Worm (Caenorhabditis elegans) whole organism, mixed stage, embryonic: ENCODE results near the gene C49C3.4.

Experiments used
- ceh-83 ChIP-seq: fragments of 200-800 bp; sonication (Bioruptor generic); optimal IDR thresholded peaks from 2 replicates; lab custom pipeline; 2018; ENCODE audit warnings: mild to moderate bottlenecking, missing genetic modification characterization, missing compliant biosample characterization
- elt-3 ChIP-seq: fragments of 150-350 bp; optimal IDR thresholded peaks from 2 replicates; lab custom pipeline; 2014; ENCODE audit warnings: missing biosample characterization, missing genetic modification characterization
- ham-2 ChIP-seq: fragments of 200-800 bp; sonication (Bioruptor generic); optimal IDR thresholded peaks from 2 replicates; lab custom pipeline; 2018; ENCODE audit warnings: mild to moderate bottlenecking, missing genetic modification characterization, missing compliant biosample characterization
- lin-13 ChIP-seq: fragments of 150-350 bp; optimal IDR thresholded peaks from 2 replicates; lab custom pipeline; 2014; ENCODE audit warnings: missing biosample characterization, missing genetic modification characterization
- mep-1 ChIP-seq: fragments of 150-350 bp; optimal IDR thresholded peaks from 2 replicates; lab custom pipeline; 2017; ENCODE audit warnings: missing biosample characterization, missing genetic modification reagents, missing genetic modification characterization, inconsistent platforms
- nhr-237 ChIP-seq: fragments of 150-350 bp; optimal IDR thresholded peaks from 2 replicates; lab custom pipeline; 2014; ENCODE audit warnings: missing biosample characterization, missing genetic modification characterization
- nhr-28 ChIP-seq: fragments of 150-350 bp; optimal IDR thresholded peaks from 2 replicates; lab custom pipeline; 2014; ENCODE audit warnings: missing biosample characterization, missing genetic modification characterization
- snpc-4 ChIP-seq: fragments of 150-350 bp; optimal IDR thresholded peaks from 2 replicates; lab custom pipeline; 2014; ENCODE audit warnings: missing biosample characterization, missing genetic modification characterization
- unc-39 ChIP-seq: fragments of 150-350 bp; optimal IDR thresholded peaks from 2 replicates; lab custom pipeline; 2014; ENCODE audit warnings: missing biosample characterization, missing genetic modification characterization
- unc-62 ChIP-seq: fragments of 150-350 bp; optimal IDR thresholded peaks from 2 replicates; lab custom pipeline; 2014; ENCODE audit warnings: missing biosample characterization, missing genetic modification reagents, missing genetic modification characterization

DNA sequence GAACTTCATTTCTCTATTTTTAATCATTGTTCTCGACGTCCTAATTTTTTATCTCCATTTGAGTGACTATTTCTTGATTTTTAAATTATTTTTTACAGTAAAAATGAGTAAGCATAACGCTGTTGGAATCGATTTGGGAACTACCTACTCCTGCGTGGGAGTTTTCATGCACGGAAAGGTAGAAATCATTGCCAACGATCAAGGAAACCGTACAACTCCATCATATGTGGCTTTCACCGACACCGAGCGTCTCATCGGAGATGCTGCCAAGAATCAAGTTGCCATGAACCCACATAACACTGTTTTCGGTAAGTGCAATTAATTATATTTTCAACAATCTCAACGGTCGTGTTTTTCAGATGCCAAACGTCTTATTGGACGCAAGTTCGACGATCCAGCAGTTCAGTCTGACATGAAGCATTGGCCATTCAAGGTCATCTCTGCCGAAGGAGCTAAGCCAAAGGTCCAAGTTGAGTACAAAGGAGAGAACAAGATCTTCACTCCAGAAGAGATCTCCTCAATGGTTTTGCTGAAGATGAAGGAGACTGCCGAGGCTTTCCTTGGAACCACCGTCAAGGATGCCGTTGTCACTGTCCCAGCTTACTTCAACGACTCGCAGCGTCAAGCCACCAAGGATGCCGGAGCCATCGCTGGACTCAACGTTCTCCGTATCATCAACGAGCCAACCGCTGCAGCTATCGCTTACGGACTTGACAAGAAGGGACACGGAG is 41.6 kb upstream of the C49C3.4 start, which contains the start of gene hsp-1:
- no peak for TF ChIP-seq unc-62 (GFP tag; lab: Kevin White, UChicago)
- no peak for TF ChIP-seq nhr-237 (tag; lab: Kevin White, UChicago)
- TF ChIP-seq lin-13 (tag; lab: Kevin White, UChicago), result no peak
- no peak for TF ChIP-seq mep-1 (tag; lab: Kevin White, UChicago)
- no peak for TF ChIP-seq ham-2
- TF ChIP-seq snpc-4 (tag; lab: Kevin White, UChicago), result no peak
- no peak for TF ChIP-seq ceh-83 (GFP tag; lab: Kevin White, UChicago)
- no peak for TF ChIP-seq elt-3 (tag; lab: Kevin White, UChicago)
- TF ChIP-seq unc-39 (tag; lab: Kevin White, UChicago), result no peak
- TF ChIP-seq nhr-28 (tag; lab: Kevin White, UChicago), result no peak
